Fruit fly (Drosophila melanogaster): ENCODE results near the gene mtd.

- TF ChIP-seq CG8301 (tag; optimal IDR thresholded peaks at IDR 0.05): no peak
- no peak for TF ChIP-seq fd96Ca (GFP tag; IDR thresholded peaks at IDR 0.05)
- no peak for TF ChIP-seq CG4496 (GFP tag; IDR thresholded peaks at IDR 0.05)
- no peak for TF ChIP-seq CG14655 (GFP tag; optimal IDR thresholded peaks at IDR 0.05)
- no peak for TF ChIP-seq D1 (tag; optimal IDR thresholded peaks at IDR 0.05)
- TF ChIP-seq Snoo (tag; optimal IDR thresholded peaks at IDR 0.05): no peak
- no peak for TF ChIP-seq Pif1A (GFP tag; optimal IDR thresholded peaks at IDR 0.05)
- no peak for TF ChIP-seq CG15710 (tag; optimal IDR thresholded peaks at IDR 0.05)
- no peak for TF ChIP-seq CG10348 (GFP tag; IDR thresholded peaks at IDR 0.05)
These were observed 89.0 kb downstream of the mtd start for dm6 chr3R:5261262-5261661.

Data from whole organism, pupa.